Fruit fly (Drosophila melanogaster) whole organism, embryonic: ENCODE results near the gene CG5225.

Experiments used
- Atf6 ChIP-seq: fragments of 200-800 bp; sonication (Bioruptor generic); IDR thresholded peaks from 2 replicates; pipeline ENCODE4 v1.3.6; 2022; ENCODE audit warnings: missing biosample characterization, missing genetic modification characterization
- Bdp1 ChIP-seq: fragments of 200-800 bp; sonication (Bioruptor generic); optimal IDR thresholded peaks from 3 replicates; lab custom pipeline; 2016; ENCODE audit warnings: missing biosample characterization, missing genetic modification characterization
- CG10654 ChIP-seq: fragments of 200-800 bp; sonication (Bioruptor generic); optimal IDR thresholded peaks from 2 replicates; lab custom pipeline; 2016; ENCODE audit warnings: missing biosample characterization, missing genetic modification characterization
- CG11247 ChIP-seq: fragments of 200-800 bp; sonication (Bioruptor generic); IDR thresholded peaks from 2 replicates; pipeline ENCODE4 v1.3.6; 2022; ENCODE audit warnings: missing biosample characterization, missing genetic modification characterization
- CG11723 ChIP-seq: fragments of 200-800 bp; sonication (Bioruptor generic); optimal IDR thresholded peaks from 2 replicates; lab custom pipeline; 2017; ENCODE audit warnings: missing biosample characterization, mild to moderate bottlenecking, missing genetic modification characterization
- CG12104 ChIP-seq: fragments of 200-800 bp; sonication (Bioruptor generic); optimal IDR thresholded peaks from 3 replicates; lab custom pipeline; 2016; ENCODE audit warnings: missing biosample characterization, missing genetic modification characterization
- CG12219 ChIP-seq: fragments of 200-800 bp; sonication (Bioruptor generic); optimal IDR thresholded peaks from 3 replicates; lab custom pipeline; 2018; ENCODE audit warnings: missing biosample characterization, mild to moderate bottlenecking, missing genetic modification characterization
- CG12659 ChIP-seq: fragments of 200-800 bp; sonication (Bioruptor generic); optimal IDR thresholded peaks from 3 replicates; lab custom pipeline; 2017; ENCODE audit warnings: mild to moderate bottlenecking, missing biosample characterization, missing genetic modification reagents, missing genetic modification characterization
- CG15011 ChIP-seq: fragments of 200-800 bp; sonication (Bioruptor generic); optimal IDR thresholded peaks from 3 replicates; lab custom pipeline; 2018; ENCODE audit warnings: missing biosample characterization, mild to moderate bottlenecking, missing genetic modification characterization
- CG1529 ChIP-seq: fragments of 200-800 bp; sonication (Bioruptor generic); optimal IDR thresholded peaks from 3 replicates; lab custom pipeline; 2018; ENCODE audit warnings: missing biosample characterization, missing genetic modification characterization
- CG16779 ChIP-seq: fragments of 200-800 bp; sonication (Bioruptor generic); IDR thresholded peaks from 2 replicates; pipeline ENCODE4 v1.3.6; 2022; ENCODE audit warnings: missing biosample characterization, missing genetic modification characterization
- CG2712 ChIP-seq: fragments of 200-800 bp; optimal IDR thresholded peaks from 3 replicates; lab custom pipeline; 2019; ENCODE audit warnings: missing biosample characterization, mild to moderate bottlenecking, missing genetic modification characterization, moderate library complexity
- CG31388 ChIP-seq: fragments of 200-800 bp; sonication (Bioruptor generic); optimal IDR thresholded peaks from 2 replicates; lab custom pipeline; 2016; ENCODE audit warnings: missing biosample characterization, missing genetic modification characterization
- CG32532 ChIP-seq: fragments of 200-800 bp; sonication (Bioruptor generic); IDR thresholded peaks from 2 replicates; pipeline ENCODE4 v1.3.6; 2022; ENCODE audit warnings: missing biosample characterization, missing genetic modification characterization
- CG32772 ChIP-seq: fragments of 200-800 bp; sonication (Bioruptor generic); IDR thresholded peaks from 2 replicates; pipeline ENCODE4 v1.3.6; 2022; ENCODE audit warnings: missing biosample characterization, missing genetic modification characterization
- CG4360 ChIP-seq: fragments of 200-800 bp; sonication (Bioruptor generic); IDR thresholded peaks from 2 replicates; pipeline ENCODE4 v1.3.6; 2022; ENCODE audit warnings: missing biosample characterization, missing genetic modification characterization
- CG4730 ChIP-seq: fragments of 200-800 bp; sonication (Bioruptor generic); IDR thresholded peaks from 2 replicates; pipeline ENCODE4 v1.3.6; 2022; ENCODE audit warnings: missing biosample characterization, missing genetic modification characterization
- CG5180 ChIP-seq: fragments of 200-800 bp; sonication (Bioruptor generic); optimal IDR thresholded peaks from 3 replicates; lab custom pipeline; 2017; ENCODE audit warnings: missing biosample characterization, missing genetic modification characterization, mild to moderate bottlenecking, moderate library complexity, missing genetic modification reagents
- CG7556 ChIP-seq: fragments of 200-800 bp; sonication (Bioruptor generic); optimal IDR thresholded peaks from 2 replicates; lab custom pipeline; 2017; ENCODE audit warnings: missing biosample characterization, mild to moderate bottlenecking, missing genetic modification characterization
- CG8281 ChIP-seq: fragments of 200-800 bp; sonication (Bioruptor generic); optimal IDR thresholded peaks from 2 replicates; lab custom pipeline; 2018; ENCODE audit warnings: missing biosample characterization, mild to moderate bottlenecking, missing genetic modification characterization, moderate library complexity
- CG9609 ChIP-seq: fragments of 200-800 bp; sonication (Bioruptor generic); optimal IDR thresholded peaks from 3 replicates; lab custom pipeline; 2016; ENCODE audit warnings: missing biosample characterization, missing genetic modification characterization
- CG9876 ChIP-seq: fragments of 200-800 bp; sonication (Bioruptor generic); optimal IDR thresholded peaks from 2 replicates; lab custom pipeline; 2016; ENCODE audit warnings: missing biosample characterization, missing genetic modification characterization
- Dad ChIP-seq: fragments of 200-800 bp; sonication (Bioruptor generic); optimal IDR thresholded peaks from 3 replicates; lab custom pipeline; 2016; ENCODE audit warnings: missing biosample characterization, missing genetic modification characterization
- Fer3 ChIP-seq: fragments of 200-800 bp; sonication (Bioruptor generic); optimal IDR thresholded peaks from 2 replicates; lab custom pipeline; 2018; ENCODE audit warnings: missing biosample characterization, mild to moderate bottlenecking, missing genetic modification characterization, moderate library complexity
- H2.0 ChIP-seq: fragments of 200-800 bp; sonication (Bioruptor generic); IDR thresholded peaks from 2 replicates; pipeline ENCODE4 v1.3.6; 2022; ENCODE audit warnings: missing biosample characterization, missing genetic modification characterization
- HLH54F ChIP-seq: fragments of 200-800 bp; sonication (Bioruptor generic); optimal IDR thresholded peaks from 3 replicates; lab custom pipeline; 2016; ENCODE audit warnings: missing biosample characterization, missing genetic modification characterization
- HmgD ChIP-seq: fragments of 200-800 bp; sonication (Bioruptor generic); optimal IDR thresholded peaks from 3 replicates; lab custom pipeline; 2016; ENCODE audit warnings: missing biosample characterization, missing genetic modification characterization
- Hmr ChIP-seq: fragments of 200-800 bp; sonication (Bioruptor generic); optimal IDR thresholded peaks from 3 replicates; lab custom pipeline; 2017; ENCODE audit warnings: mild to moderate bottlenecking, missing biosample characterization, missing genetic modification reagents, missing genetic modification characterization
- Hmx ChIP-seq: fragments of 200-800 bp; sonication (Bioruptor generic); optimal IDR thresholded peaks from 2 replicates; lab custom pipeline; 2016; ENCODE audit warnings: missing biosample characterization, missing genetic modification characterization
- Neu2 ChIP-seq: fragments of 200-800 bp; sonication (Bioruptor generic); optimal IDR thresholded peaks from 3 replicates; lab custom pipeline; 2016; ENCODE audit warnings: missing biosample characterization, missing genetic modification characterization, borderline replicate concordance
- PHDP ChIP-seq: fragments of 200-800 bp; sonication (Bioruptor generic); optimal IDR thresholded peaks from 3 replicates; lab custom pipeline; 2018; ENCODE audit warnings: missing biosample characterization, mild to moderate bottlenecking, missing genetic modification characterization, moderate library complexity
- Spps ChIP-seq: fragments of 200-800 bp; sonication (Bioruptor generic); optimal IDR thresholded peaks from 2 replicates; lab custom pipeline; 2018; ENCODE audit warnings: missing biosample characterization, mild to moderate bottlenecking, missing genetic modification characterization
- Trl ChIP-seq, 3 experiments: fragments of >200 bp in 2 of 3; fragments of 200-800 bp in 1 of 3; sonication (Bioruptor generic) in 1 of 3; optimal IDR thresholded peaks; 2 replicates in 1 of 3; 3 replicates in 2 of 3; lab custom pipeline; 2016 to 2017; ENCODE audit warnings: missing biosample characterization in 1 of 3, missing genetic modification characterization in 1 of 3
- abd-A ChIP-seq: fragments of 200-800 bp; sonication (Bioruptor generic); optimal IDR thresholded peaks from 3 replicates; lab custom pipeline; 2019; ENCODE audit warnings: missing biosample characterization, mild to moderate bottlenecking, missing genetic modification characterization, moderate library complexity
- caup ChIP-seq: fragments of 200-800 bp; sonication (Bioruptor generic); optimal IDR thresholded peaks from 3 replicates; lab custom pipeline; 2017; ENCODE audit warnings: missing biosample characterization, mild to moderate bottlenecking, missing genetic modification characterization, moderate library complexity; ENCODE audit not compliant: severe bottlenecking
- chm ChIP-seq: fragments of 200-800 bp; sonication (Bioruptor generic); IDR thresholded peaks from 2 replicates; pipeline ENCODE4 v1.3.6; 2022; ENCODE audit warnings: missing biosample characterization, missing genetic modification characterization
- en ChIP-seq: fragments of 200-800 bp; sonication (Bioruptor generic); optimal IDR thresholded peaks from 2 replicates; lab custom pipeline; 2016; ENCODE audit warnings: missing biosample characterization, missing genetic modification characterization
- fd64A ChIP-seq: fragments of 200-800 bp; sonication (Bioruptor generic); optimal IDR thresholded peaks from 3 replicates; lab custom pipeline; 2018; ENCODE audit warnings: missing biosample characterization, mild to moderate bottlenecking, missing genetic modification characterization
- her ChIP-seq: fragments of 200-800 bp; sonication (Bioruptor generic); optimal IDR thresholded peaks from 2 replicates; lab custom pipeline; 2016; ENCODE audit warnings: missing biosample characterization, missing genetic modification characterization
- ken ChIP-seq: fragments of 200-800 bp; sonication (Bioruptor generic); IDR thresholded peaks from 3 replicates; pipeline ENCODE4 v1.3.6; 2022; ENCODE audit warnings: missing biosample characterization, missing genetic modification characterization
- klu ChIP-seq: fragments of 200-800 bp; sonication (Bioruptor generic); IDR thresholded peaks from 2 replicates; pipeline ENCODE4 v1.3.6; 2022; ENCODE audit warnings: missing biosample characterization, missing genetic modification characterization
- maf-S ChIP-seq: fragments of 200-800 bp; sonication (Bioruptor generic); optimal IDR thresholded peaks from 2 replicates; lab custom pipeline; 2016; ENCODE audit warnings: missing biosample characterization, missing genetic modification characterization
- org-1 ChIP-seq: fragments of 200-800 bp; sonication (Bioruptor generic); optimal IDR thresholded peaks from 2 replicates; lab custom pipeline; 2017; ENCODE audit warnings: missing biosample characterization, missing genetic modification characterization
- pnt ChIP-seq: fragments of 200-800 bp; sonication (Bioruptor generic); optimal IDR thresholded peaks from 3 replicates; lab custom pipeline; 2016; ENCODE audit warnings: missing biosample characterization, missing genetic modification characterization
- prd ChIP-seq, 3 experiments: fragments of >200 bp in 2 of 3; fragments of 200-800 bp in 1 of 3; sonication (Bioruptor generic) in 1 of 3; optimal IDR thresholded peaks in 2 of 3; IDR thresholded peaks in 1 of 3; 2 replicates in 2 of 3; 3 replicates in 1 of 3; pipeline versions ENCODE4 v1.3.6 to Lab custom; 2017 to 2022; ENCODE audit warnings: missing biosample characterization in 1 of 3, missing genetic modification characterization in 1 of 3
- run ChIP-seq: fragments of 200-800 bp; sonication (Bioruptor generic); optimal IDR thresholded peaks from 3 replicates; lab custom pipeline; 2018; ENCODE audit warnings: missing biosample characterization, mild to moderate bottlenecking, missing genetic modification characterization
- schlank ChIP-seq: fragments of 200-800 bp; sonication (Bioruptor generic); optimal IDR thresholded peaks from 2 replicates; lab custom pipeline; 2018; ENCODE audit warnings: missing biosample characterization, mild to moderate bottlenecking, missing genetic modification characterization
- vfl ChIP-seq: fragments of 200-800 bp; sonication (Bioruptor generic); optimal IDR thresholded peaks from 2 replicates; lab custom pipeline; 2016; ENCODE audit warnings: missing biosample characterization, missing genetic modification characterization
- wdn ChIP-seq: fragments of 200-800 bp; sonication (Bioruptor generic); IDR thresholded peaks from 2 replicates; pipeline ENCODE4 v1.3.6; 2022; ENCODE audit warnings: missing biosample characterization, missing genetic modification characterization

The CG5225 gene

DNA sequence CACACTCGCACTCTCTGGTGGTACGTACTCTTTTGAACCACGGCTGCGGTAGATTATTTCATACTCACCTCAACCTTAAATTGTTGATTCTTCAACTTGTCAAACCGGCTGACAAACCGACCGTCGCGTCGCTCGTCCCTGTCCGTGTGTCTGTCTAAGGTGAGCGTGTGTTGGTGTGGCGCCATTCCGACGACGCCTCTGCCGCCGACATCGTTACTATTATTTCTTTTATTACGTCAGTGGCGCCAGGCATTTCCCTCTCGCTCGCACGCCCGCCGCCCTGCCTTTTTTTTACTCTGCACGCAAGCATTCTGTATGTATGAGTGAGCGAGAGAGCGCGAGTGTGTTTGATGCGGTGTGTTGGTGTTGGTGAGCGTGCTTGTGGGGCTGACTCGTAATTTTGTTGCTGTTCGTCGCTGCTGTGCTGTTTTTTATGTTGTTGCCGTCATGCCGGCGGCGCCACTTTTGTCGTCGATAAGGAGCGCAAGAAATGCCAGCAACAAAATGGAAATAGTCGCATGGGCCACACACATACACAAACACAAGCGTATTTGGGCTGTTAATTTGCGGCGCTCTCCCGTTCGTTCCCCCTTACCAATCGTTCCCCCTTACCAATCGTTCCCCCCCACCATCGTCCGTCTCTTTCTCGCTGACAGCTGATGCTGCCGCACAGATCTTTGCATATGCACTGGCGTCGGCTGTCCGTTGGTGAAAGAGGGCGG is 27.9 kb downstream of the CG5225 start (continued):
- TF ChIP-seq ken (GFP tag; lab: Robert Waterston, UW), result 0 out of 3 replicates have a peak, but pooled peaks have one; percentile 4
- no peak for TF ChIP-seq vfl (GFP tag; lab: Kevin White, UChicago)
- TF ChIP-seq CG10654 (GFP tag; lab: Kevin White, UChicago), result no peak
- no peak for TF ChIP-seq CG16779 (GFP tag; lab: Robert Waterston, UW)
- TF ChIP-seq CG12104 (GFP tag; lab: Kevin White, UChicago), result no peak
- no peak for TF ChIP-seq pnt
- TF ChIP-seq Neu2 (GFP tag; lab: Kevin White, UChicago), result no peak
- 0 out of 2 replicates have a peak, but pooled peaks have one; percentile 29 for TF ChIP-seq CG11247 (GFP tag; lab: Robert Waterston, UW)
- TF ChIP-seq abd-A, result peak; percentile 100
- no peak for TF ChIP-seq fd64A (GFP tag; lab: Kevin White, UChicago)
- no peak for TF ChIP-seq klu (GFP tag; lab: Robert Waterston, UW)
- no peak for TF ChIP-seq CG4730
- TF ChIP-seq CG8281, result peak; percentile 92
- TF ChIP-seq CG4360 (GFP tag; lab: Robert Waterston, UW), result peak; percentile 83
- no peak for TF ChIP-seq CG1529 (GFP tag; lab: Kevin White, UChicago)
- no peak for TF ChIP-seq CG11723 (GFP tag; lab: Kevin White, UChicago)
- no peak for TF ChIP-seq Hmx
- TF ChIP-seq maf-S, result no peak
- no peak for TF ChIP-seq Dad (GFP tag; lab: Kevin White, UChicago)
- peak; percentile 50 for TF ChIP-seq Atf6 (GFP tag; lab: Robert Waterston, UW)
- no peak for TF ChIP-seq her (GFP tag; lab: Kevin White, UChicago)
- TF ChIP-seq H2.0 (GFP tag; lab: Robert Waterston, UW), result no peak
- TF ChIP-seq CG12659 (GFP tag; lab: Kevin White, UChicago), result no peak
- TF ChIP-seq wdn (GFP tag; lab: Robert Waterston, UW), result 0 out of 2 replicates have a peak, but pooled peaks have one; percentile 7
- no peak for TF ChIP-seq CG31388 (GFP tag; lab: Kevin White, UChicago)
- peak; percentile 12; the same call in 1 of the 2 replicates for TF ChIP-seq CG32532 (GFP tag; lab: Robert Waterston, UW)
- no peak; the same call in none of the 2 replicates for TF ChIP-seq chm
- TF ChIP-seq Hmr (GFP tag; lab: Kevin White, UChicago), result peak; percentile 42
- no peak for TF ChIP-seq CG9876 (GFP tag; lab: Kevin White, UChicago)
- TF ChIP-seq run (tag; lab: Kevin White, UChicago), result no peak
- no peak for TF ChIP-seq HmgD (GFP tag; lab: Kevin White, UChicago)
- peak; percentile 65 to 82 for TF ChIP-seq Trl (optimal IDR thresholded peaks at IDR 0.05; lab: Kevin White, UChicago)
- TF ChIP-seq Trl (GFP tag; optimal IDR thresholded peaks at IDR 0.05; lab: Kevin White, UChicago), result peak; percentile 43
- TF ChIP-seq Fer3 (tag; lab: Kevin White, UChicago), result no peak
- TF ChIP-seq Bdp1 (GFP tag; lab: Kevin White, UChicago), result peak; percentile 17
- no peak for TF ChIP-seq prd (optimal IDR thresholded peaks at IDR 0.05; lab: Kevin White, UChicago)
- no peak for TF ChIP-seq prd (GFP tag; IDR thresholded peaks at IDR 0.05; lab: Robert Waterston, UW)
- no peak; the same call in 1 of the 2 replicates for TF ChIP-seq CG32772 (GFP tag; lab: Robert Waterston, UW)
- TF ChIP-seq en (GFP tag; lab: Kevin White, UChicago), result no peak
- peak; percentile 85 for TF ChIP-seq CG5180 (GFP tag; lab: Kevin White, UChicago)
- no peak for TF ChIP-seq CG12219 (GFP tag; lab: Kevin White, UChicago)
- no peak for TF ChIP-seq CG7556 (GFP tag; lab: Kevin White, UChicago)
- TF ChIP-seq org-1 (GFP tag; lab: Kevin White, UChicago), result peak; percentile 25
- TF ChIP-seq PHDP (tag; lab: Kevin White, UChicago), result peak; percentile 2
- no peak for TF ChIP-seq HLH54F (GFP tag; lab: Kevin White, UChicago)
- TF ChIP-seq Spps (tag; lab: Kevin White, UChicago), result no peak
- no peak for TF ChIP-seq schlank (tag; lab: Kevin White, UChicago)
- no peak for TF ChIP-seq CG15011
- no peak for TF ChIP-seq CG9609 (GFP tag; lab: Kevin White, UChicago)
- peak; percentile 56 for TF ChIP-seq caup (GFP tag; lab: Kevin White, UChicago)
- TF ChIP-seq CG2712 (tag; lab: Kevin White, UChicago), result peak; percentile 9
